Fruit fly (Drosophila melanogaster): ENCODE data around the gene CG31642.

The CG31642 gene

DNA sequence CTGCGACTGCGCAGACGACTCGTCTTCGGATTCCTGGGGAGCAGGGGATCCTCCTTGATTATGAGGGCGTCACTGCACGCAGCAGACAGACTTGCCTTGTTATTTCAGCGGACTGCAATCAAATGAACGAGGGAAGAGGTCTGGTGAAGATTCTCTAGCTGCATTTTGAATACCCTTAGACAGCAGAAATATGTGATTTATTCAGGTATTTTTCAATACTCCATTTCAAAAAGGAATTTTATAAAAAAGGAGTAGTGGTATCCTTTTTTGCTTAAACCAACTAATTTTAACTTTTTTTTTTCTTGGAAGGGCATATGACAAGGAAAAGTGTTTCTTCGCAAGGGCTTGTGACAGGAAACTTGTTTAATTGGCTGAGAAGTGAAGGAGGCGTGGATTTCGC is 47.4 kb downstream of the CG31642 start (continued):
- TF ChIP-seq CG6808 (GFP tag; optimal IDR thresholded peaks at IDR 0.05) (peak; percentile 48), CG11902 (GFP tag; optimal IDR thresholded peaks at IDR 0.05) (peak; percentile 74), svp (GFP tag) (peak; percentile 90), Met (GFP tag; optimal IDR thresholded peaks at IDR 0.05) (peak; percentile 78), CG16779 (tag; optimal IDR thresholded peaks at IDR 0.05) (peak; percentile 3), Eip75B (GFP tag; optimal IDR thresholded peaks at IDR 0.05) (peak; percentile 72), cyc (GFP tag; optimal IDR thresholded peaks at IDR 0.05) (peak; percentile 76), spab (GFP tag; optimal IDR thresholded peaks at IDR 0.05) (peak; percentile 66), Hr39 (GFP tag; optimal IDR thresholded peaks at IDR 0.05) (peak; percentile 84), Eip93F (GFP tag; optimal IDR thresholded peaks at IDR 0.05) (no peak), Gug (GFP tag; IDR thresholded peaks at IDR 0.05) (no peak), CG8632 (GFP tag; optimal IDR thresholded peaks at IDR 0.05) (peak; percentile 75), CG8119 (GFP tag; IDR thresholded peaks at IDR 0.05) (no peak), Hr4 (GFP tag; optimal IDR thresholded peaks at IDR 0.05) (no peak), CG6163 (GFP tag; IDR thresholded peaks at IDR 0.05) (peak; percentile 67; the same call in 2 of the 3 replicates), Smox (GFP tag; optimal IDR thresholded peaks at IDR 0.05) (peak; percentile 68), Sox15 (GFP tag; optimal IDR thresholded peaks at IDR 0.05) (peak; percentile 68), Hr38 (GFP tag; optimal IDR thresholded peaks at IDR 0.05) (no peak), CG34406 (GFP tag; optimal IDR thresholded peaks at IDR 0.05) (peak; percentile 67), pdm3 (GFP tag; optimal IDR thresholded peaks at IDR 0.05) (peak; percentile 69), Ets96B (tag; optimal IDR thresholded peaks at IDR 0.05) (peak; percentile 82), Blimp-1 (GFP tag; optimal IDR thresholded peaks at IDR 0.05) (peak; percentile 6), CG6792 (GFP tag; optimal IDR thresholded peaks at IDR 0.05) (peak; percentile 83), Ets21C (GFP tag; optimal IDR thresholded peaks at IDR 0.05) (peak; percentile 60), net (GFP tag; optimal IDR thresholded peaks at IDR 0.05) (peak; percentile 49), esn (GFP tag; optimal IDR thresholded peaks at IDR 0.05) (peak; percentile 80), CG3032 (tag; optimal IDR thresholded peaks at IDR 0.05) (peak; percentile 75)

dm6 chr2L:6169119-6169518 is 50.8 kb downstream of the CG31642 start:
- TF ChIP-seq ss (GFP tag; optimal IDR thresholded peaks at IDR 0.05) (peak in 1 of 2 experiments; percentile 84), CG32006 (GFP tag; optimal IDR thresholded peaks at IDR 0.05) (peak; percentile 35), CG6163 (GFP tag; IDR thresholded peaks at IDR 0.05) (0 out of 3 replicates have a peak, but pooled peaks have one; percentile 20), Sox15 (GFP tag; optimal IDR thresholded peaks at IDR 0.05) (no peak), CG11902 (GFP tag; optimal IDR thresholded peaks at IDR 0.05) (no peak), eg (GFP tag; IDR thresholded peaks at IDR 0.05) (0 out of 3 replicates have a peak, but pooled peaks have one; percentile 6)

All from whole organism, prepupa.